Fruit fly (Drosophila melanogaster) whole organism, embryonic: Measurements from ENCODE around the gene CG8326.

ENCODE experiments used
- CG10543 ChIP-seq: fragments of 200-800 bp; sonication (Bioruptor generic); optimal IDR thresholded peaks from 3 replicates; lab custom pipeline; 2017; ENCODE audit warnings: missing biosample characterization, mild to moderate bottlenecking, missing genetic modification characterization, moderate library complexity
- CG10959 ChIP-seq: fragments of 200-800 bp; sonication (Bioruptor generic); IDR thresholded peaks from 2 replicates; pipeline ENCODE4 v1.3.6; 2022; ENCODE audit warnings: missing biosample characterization, missing genetic modification characterization
- CG12391 ChIP-seq: fragments of 200-800 bp; sonication (Bioruptor generic); optimal IDR thresholded peaks from 3 replicates; lab custom pipeline; 2018; ENCODE audit warnings: missing biosample characterization, mild to moderate bottlenecking, missing genetic modification characterization, moderate library complexity
- CG12942 ChIP-seq: fragments of 200-800 bp; sonication (Bioruptor generic); optimal IDR thresholded peaks from 3 replicates; lab custom pipeline; 2016; ENCODE audit warnings: missing biosample characterization, missing genetic modification characterization
- CG13296 ChIP-seq: fragments of 200-800 bp; sonication (Bioruptor generic); optimal IDR thresholded peaks from 3 replicates; lab custom pipeline; 2018; ENCODE audit warnings: missing biosample characterization, mild to moderate bottlenecking, missing genetic modification characterization
- CG13424 ChIP-seq: fragments of 200-800 bp; sonication (Bioruptor generic); optimal IDR thresholded peaks from 2 replicates; lab custom pipeline; 2019; ENCODE audit warnings: missing biosample characterization, mild to moderate bottlenecking, missing genetic modification characterization, moderate library complexity
- CG13624 ChIP-seq: fragments of 200-800 bp; sonication (Bioruptor generic); optimal IDR thresholded peaks from 2 replicates; lab custom pipeline; 2016; ENCODE audit warnings: missing biosample characterization, missing genetic modification characterization
- CG15601 ChIP-seq: fragments of 200-800 bp; sonication (Bioruptor generic); optimal IDR thresholded peaks from 3 replicates; lab custom pipeline; 2019; ENCODE audit warnings: missing biosample characterization, mild to moderate bottlenecking, missing genetic modification characterization, moderate library complexity
- CG16779 ChIP-seq: fragments of 200-800 bp; sonication (Bioruptor generic); IDR thresholded peaks from 2 replicates; pipeline ENCODE4 v1.3.6; 2022; ENCODE audit warnings: missing biosample characterization, missing genetic modification characterization
- CG17186 ChIP-seq: fragments of 200-800 bp; sonication (Bioruptor generic); optimal IDR thresholded peaks from 3 replicates; lab custom pipeline; 2017; ENCODE audit warnings: missing biosample characterization, missing genetic modification reagents, missing genetic modification characterization
- CG17385 ChIP-seq: fragments of 200-800 bp; sonication (Bioruptor generic); optimal IDR thresholded peaks from 3 replicates; lab custom pipeline; 2018; ENCODE audit warnings: missing biosample characterization, mild to moderate bottlenecking, missing genetic modification characterization
- CG18262 ChIP-seq: fragments of 200-800 bp; optimal IDR thresholded peaks from 3 replicates; lab custom pipeline; 2019; ENCODE audit warnings: missing biosample characterization, mild to moderate bottlenecking, missing genetic modification characterization, moderate library complexity
- CG32532 ChIP-seq: fragments of 200-800 bp; sonication (Bioruptor generic); IDR thresholded peaks from 2 replicates; pipeline ENCODE4 v1.3.6; 2022; ENCODE audit warnings: missing biosample characterization, missing genetic modification characterization
- CG3995 ChIP-seq: fragments of 200-800 bp; sonication (Bioruptor generic); optimal IDR thresholded peaks from 3 replicates; lab custom pipeline; 2016; ENCODE audit warnings: missing biosample characterization, missing genetic modification characterization
- CG4820 ChIP-seq: fragments of 200-800 bp; sonication (Bioruptor generic); optimal IDR thresholded peaks from 3 replicates; lab custom pipeline; 2016; ENCODE audit warnings: missing biosample characterization, missing genetic modification characterization
- CG8281 ChIP-seq: fragments of 200-800 bp; sonication (Bioruptor generic); optimal IDR thresholded peaks from 2 replicates; lab custom pipeline; 2018; ENCODE audit warnings: missing biosample characterization, mild to moderate bottlenecking, missing genetic modification characterization, moderate library complexity
- CG8359 ChIP-seq: fragments of 200-800 bp; sonication (Bioruptor generic); optimal IDR thresholded peaks from 2 replicates; lab custom pipeline; 2017; ENCODE audit warnings: missing biosample characterization, mild to moderate bottlenecking, missing genetic modification characterization, borderline replicate concordance
- CG9609 ChIP-seq: fragments of 200-800 bp; sonication (Bioruptor generic); optimal IDR thresholded peaks from 3 replicates; lab custom pipeline; 2016; ENCODE audit warnings: missing biosample characterization, missing genetic modification characterization
- CoRest ChIP-seq: fragments of 200-800 bp; sonication (Bioruptor generic); optimal IDR thresholded peaks from 3 replicates; lab custom pipeline; 2018; ENCODE audit warnings: missing biosample characterization, mild to moderate bottlenecking, missing genetic modification characterization, moderate library complexity
- Dad ChIP-seq: fragments of 200-800 bp; sonication (Bioruptor generic); optimal IDR thresholded peaks from 3 replicates; lab custom pipeline; 2016; ENCODE audit warnings: missing biosample characterization, missing genetic modification characterization
- Dref ChIP-seq: fragments of 200-800 bp; sonication (Bioruptor generic); IDR thresholded peaks from 2 replicates; pipeline ENCODE4 v1.3.6; 2022; ENCODE audit warnings: missing biosample characterization, missing genetic modification characterization
- H2.0 ChIP-seq: fragments of 200-800 bp; sonication (Bioruptor generic); IDR thresholded peaks from 2 replicates; pipeline ENCODE4 v1.3.6; 2022; ENCODE audit warnings: missing biosample characterization, missing genetic modification characterization
- HHEX ChIP-seq: fragments of 200-800 bp; sonication (Bioruptor generic); optimal IDR thresholded peaks from 3 replicates; lab custom pipeline; 2017; ENCODE audit warnings: missing biosample characterization, mild to moderate bottlenecking, missing genetic modification characterization, missing genetic modification reagents
- Hr51 ChIP-seq, 2 experiments: fragments of 200-800 bp; sonication (Bioruptor generic); optimal IDR thresholded peaks; 2 replicates in 1 of 2; 3 replicates in 1 of 2; lab custom pipeline; 2016 to 2018; ENCODE audit warnings: missing biosample characterization in 2 of 2, missing genetic modification characterization in 2 of 2, mild to moderate bottlenecking in 1 of 2, moderate library complexity in 1 of 2
- Lhr ChIP-seq: fragments of 200-800 bp; sonication (Bioruptor generic); optimal IDR thresholded peaks from 3 replicates; lab custom pipeline; 2017; ENCODE audit warnings: mild to moderate bottlenecking, missing biosample characterization, missing genetic modification reagents, missing genetic modification characterization
- Lpt ChIP-seq: fragments of >200 bp; optimal IDR thresholded peaks from 2 replicates; lab custom pipeline; 2018; ENCODE audit warnings: missing biosample characterization, missing genetic modification characterization
- MBD-R2 ChIP-seq: fragments of 200-800 bp; sonication (Bioruptor generic); IDR thresholded peaks from 2 replicates; pipeline ENCODE4 v1.3.6; 2022; ENCODE audit warnings: missing biosample characterization, missing genetic modification characterization
- MESR4 ChIP-seq: fragments of 200-800 bp; sonication (Bioruptor generic); optimal IDR thresholded peaks from 2 replicates; lab custom pipeline; 2018; ENCODE audit warnings: missing biosample characterization, mild to moderate bottlenecking, missing genetic modification characterization, moderate library complexity
- Med ChIP-seq: fragments of 200-800 bp; sonication (Bioruptor generic); peaks from one replicate; lab custom pipeline; 2016; ENCODE audit warnings: missing biosample characterization, missing genetic modification characterization, mild to moderate bottlenecking, inconsistent platforms, moderate library complexity
- Meics ChIP-seq: fragments of 200-800 bp; sonication (Bioruptor generic); optimal IDR thresholded peaks from 2 replicates; lab custom pipeline; 2017; ENCODE audit warnings: missing biosample characterization, mild to moderate bottlenecking, missing genetic modification characterization
- Mes4 ChIP-seq: fragments of 200-800 bp; sonication (Bioruptor generic); optimal IDR thresholded peaks from 2 replicates; lab custom pipeline; 2016; ENCODE audit warnings: missing biosample characterization, missing genetic modification characterization
- Mrtf ChIP-seq: fragments of 200-800 bp; sonication (Bioruptor generic); IDR thresholded peaks from 3 replicates; pipeline ENCODE4 v1.3.6; 2022; ENCODE audit warnings: missing biosample characterization, missing genetic modification characterization
- Opbp ChIP-seq: fragments of 200-800 bp; sonication (Bioruptor generic); IDR thresholded peaks from 3 replicates; pipeline ENCODE4 v1.3.6; 2022; ENCODE audit warnings: missing biosample characterization, missing genetic modification characterization; ENCODE audit not compliant: partially characterized antibody
- PHDP ChIP-seq: fragments of 200-800 bp; sonication (Bioruptor generic); optimal IDR thresholded peaks from 3 replicates; lab custom pipeline; 2018; ENCODE audit warnings: missing biosample characterization, mild to moderate bottlenecking, missing genetic modification characterization, moderate library complexity
- al ChIP-seq: fragments of 200-800 bp; sonication (Bioruptor generic); IDR thresholded peaks from 2 replicates; pipeline ENCODE4 v1.3.6; 2022; ENCODE audit warnings: missing biosample characterization, missing genetic modification characterization
- dm ChIP-seq: fragments of 200-800 bp; sonication (Bioruptor generic); optimal IDR thresholded peaks from 3 replicates; lab custom pipeline; 2016; ENCODE audit warnings: missing biosample characterization, missing genetic modification characterization
- esg ChIP-seq: fragments of 200-800 bp; sonication (Bioruptor generic); conservative IDR thresholded peaks from 2 replicates; pipeline ENCODE4 v1.3.6; 2022; ENCODE audit warnings: missing biosample characterization, missing genetic modification characterization
- gcm2 ChIP-seq: fragments of 200-800 bp; sonication (Bioruptor generic); optimal IDR thresholded peaks from 2 replicates; lab custom pipeline; 2016; ENCODE audit warnings: missing biosample characterization, missing genetic modification characterization
- grau ChIP-seq: fragments of 200-800 bp; optimal IDR thresholded peaks from 3 replicates; lab custom pipeline; 2019; ENCODE audit warnings: missing biosample characterization, mild to moderate bottlenecking, missing genetic modification characterization, moderate library complexity
- inv ChIP-seq: fragments of 200-800 bp; sonication (Bioruptor generic); IDR thresholded peaks from 2 replicates; pipeline ENCODE4 v1.3.6; 2022; ENCODE audit warnings: missing biosample characterization, missing genetic modification characterization; ENCODE audit not compliant: partially characterized antibody
- knrl ChIP-seq: fragments of 200-800 bp; sonication (Bioruptor generic); IDR thresholded peaks from 3 replicates; pipeline ENCODE4 v1.3.6; 2022; ENCODE audit warnings: missing biosample characterization, missing genetic modification characterization; ENCODE audit not compliant: partially characterized antibody
- nerfin-1 ChIP-seq: fragments of 200-800 bp; sonication (Bioruptor generic); optimal IDR thresholded peaks from 3 replicates; lab custom pipeline; 2019; ENCODE audit warnings: missing biosample characterization, mild to moderate bottlenecking, missing genetic modification characterization, moderate library complexity
- odd ChIP-seq: fragments of 200-800 bp; sonication (Bioruptor generic); optimal IDR thresholded peaks from 2 replicates; lab custom pipeline; 2017; ENCODE audit warnings: missing biosample characterization, mild to moderate bottlenecking, missing genetic modification characterization
- sob ChIP-seq: fragments of 200-800 bp; sonication (Bioruptor generic); IDR thresholded peaks from 2 replicates; pipeline ENCODE4 v1.3.6; 2022; ENCODE audit warnings: missing biosample characterization, missing genetic modification characterization
- unc-4 ChIP-seq: fragments of 200-800 bp; sonication (Bioruptor generic); IDR thresholded peaks from 2 replicates; pipeline ENCODE4 v1.3.6; 2022; ENCODE audit warnings: missing biosample characterization, missing genetic modification characterization; ENCODE audit not compliant: partially characterized antibody
- unpg ChIP-seq: fragments of 200-800 bp; sonication (Bioruptor generic); optimal IDR thresholded peaks from 3 replicates; lab custom pipeline; 2018; ENCODE audit warnings: missing biosample characterization, mild to moderate bottlenecking, missing genetic modification characterization, moderate library complexity
- zen ChIP-seq: fragments of 200-800 bp; sonication (Bioruptor generic); optimal IDR thresholded peaks from 3 replicates; lab custom pipeline; 2018; ENCODE audit warnings: missing biosample characterization, mild to moderate bottlenecking, missing genetic modification characterization, moderate library complexity

Gene CG8326

dm6 chrX:17627090-17627992, 2.0 kb downstream of the CG8326 start, which contains the start of gene stas (continued):
- TF ChIP-seq odd (GFP tag; lab: Kevin White, UChicago), result peak; percentile 10
- TF ChIP-seq HHEX (GFP tag; lab: Kevin White, UChicago), result peak; percentile 11
- TF ChIP-seq CG8281, result no peak
- TF ChIP-seq CG12391, result peak; percentile 27
- 0 out of 2 replicates have a peak, but pooled peaks have one; percentile 18 for TF ChIP-seq unc-4 (GFP tag; lab: Robert Waterston, UW)
- peak; percentile 9 for TF ChIP-seq CoRest (tag; lab: Kevin White, UChicago)
- TF ChIP-seq knrl (GFP tag; lab: Robert Waterston, UW), result peak; percentile 31; the same call in 1 of the 3 replicates
- no peak for TF ChIP-seq CG16779 (GFP tag; lab: Robert Waterston, UW)
- no peak for TF ChIP-seq Lpt (GFP tag; lab: Kevin White, UChicago)
- no peak for TF ChIP-seq Mes4 (GFP tag; lab: Kevin White, UChicago)
- TF ChIP-seq gcm2 (GFP tag; lab: Kevin White, UChicago), result no peak
- TF ChIP-seq CG4820 (GFP tag; lab: Kevin White, UChicago), result no peak
- TF ChIP-seq unpg, result peak; percentile 2
- TF ChIP-seq CG12942, result no peak
- TF ChIP-seq Meics (GFP tag; lab: Kevin White, UChicago), result peak; percentile 24
- TF ChIP-seq H2.0 (GFP tag; lab: Robert Waterston, UW), result no peak
- peak; percentile 11 for TF ChIP-seq grau (tag; lab: Kevin White, UChicago)
- TF ChIP-seq Med (GFP tag; lab: Kevin White, UChicago), result peak; percentile 60
- no peak for TF ChIP-seq esg (GFP tag; lab: Robert Waterston, UW)
- TF ChIP-seq Mrtf (GFP tag; lab: Robert Waterston, UW), result no peak
- peak; percentile 20 for TF ChIP-seq Lhr (GFP tag; lab: Kevin White, UChicago)
- TF ChIP-seq Dad (GFP tag; lab: Kevin White, UChicago), result no peak
- TF ChIP-seq CG8359 (GFP tag; lab: Kevin White, UChicago), result no peak
- TF ChIP-seq CG3995 (GFP tag; lab: Kevin White, UChicago), result no peak
- peak; percentile 81 for TF ChIP-seq MESR4 (GFP tag; lab: Kevin White, UChicago)
- peak; percentile 31 for TF ChIP-seq CG17186 (GFP tag; lab: Kevin White, UChicago)
- TF ChIP-seq PHDP (tag; lab: Kevin White, UChicago), result peak; percentile 34
- peak; percentile 37 for TF ChIP-seq sob (GFP tag; lab: Robert Waterston, UW)
- TF ChIP-seq CG15601 (tag; lab: Kevin White, UChicago), result peak; percentile 35
- TF ChIP-seq nerfin-1 (tag; lab: Kevin White, UChicago), result peak; percentile 33
- peak; percentile 37; the same call in 1 of the 2 replicates for TF ChIP-seq Dref
- TF ChIP-seq al (GFP tag; lab: Robert Waterston, UW), result no peak
- TF ChIP-seq Opbp (GFP tag; lab: Robert Waterston, UW), result 0 out of 3 replicates have a peak, but pooled peaks have one; percentile 25
- TF ChIP-seq MBD-R2 (GFP tag; lab: Robert Waterston, UW), result peak; percentile 41
- TF ChIP-seq CG13296 (GFP tag; lab: Kevin White, UChicago), result peak; percentile 36
- peak in 1 of 2 experiments; percentile 4 for TF ChIP-seq Hr51 (GFP tag; optimal IDR thresholded peaks at IDR 0.05; lab: Kevin White, UChicago)
- peak; percentile 52 for TF ChIP-seq zen (tag; lab: Kevin White, UChicago)
- peak; percentile 37 for TF ChIP-seq CG17385 (GFP tag; lab: Kevin White, UChicago)
- TF ChIP-seq CG13624 (GFP tag; lab: Kevin White, UChicago), result peak; percentile 24
- TF ChIP-seq inv (GFP tag; lab: Robert Waterston, UW), result no peak; the same call in 1 of the 2 replicates
- no peak for TF ChIP-seq dm (GFP tag; lab: Kevin White, UChicago)
- peak; percentile 4 for TF ChIP-seq CG18262 (tag; lab: Kevin White, UChicago)
- TF ChIP-seq CG9609, result no peak
- peak; percentile 74 for TF ChIP-seq CG10959 (GFP tag; lab: Robert Waterston, UW)
- peak; percentile 12 for TF ChIP-seq CG13424 (tag; lab: Kevin White, UChicago)
- peak; percentile 18; the same call in 1 of the 2 replicates for TF ChIP-seq CG32532
- peak; percentile 5 for TF ChIP-seq CG10543 (GFP tag; lab: Kevin White, UChicago)
